Worm (Caenorhabditis elegans) whole organism, midembryonic: ENCODE data around the gene dhhc-8.

Experiments
- T22C8.4 ChIP-seq: fragments of 200-800 bp; sonication (Bioruptor generic); IDR thresholded peaks from 2 replicates; pipeline ENCODE4 v1.3.6; 2022; ENCODE audit warnings: missing genetic modification characterization, missing compliant biosample characterization
- cog-1 ChIP-seq: sonication (generic microtip); optimal IDR thresholded peaks from 2 replicates; lab custom pipeline; 2016; ENCODE audit warnings: missing genetic modification characterization, missing compliant biosample characterization
- flt-1 ChIP-seq: fragments of 200-800 bp; sonication (Bioruptor generic); IDR thresholded peaks from 2 replicates; pipeline ENCODE4 v1.3.6; 2022; ENCODE audit warnings: missing genetic modification characterization, missing compliant biosample characterization
- klf-2 ChIP-seq: fragments of 200-800 bp; sonication (Bioruptor generic); conservative IDR thresholded peaks from 2 replicates; pipeline ENCODE4 v1.3.6; 2022; ENCODE audit warnings: missing genetic modification reagents, missing genetic modification characterization, missing compliant biosample characterization
- med-1 ChIP-seq: sonication (generic microtip); optimal IDR thresholded peaks from 2 replicates; lab custom pipeline; 2017; ENCODE audit warnings: missing genetic modification characterization, mild to moderate bottlenecking, missing compliant biosample characterization, antibody characterized with exemption, missing genetic modification reagents; ENCODE audit not compliant: insufficient read depth
- ref-1 ChIP-seq: fragments of 200-800 bp; sonication (Bioruptor generic); conservative IDR thresholded peaks from 2 replicates; pipeline ENCODE4 v1.3.6; 2022; ENCODE audit warnings: missing genetic modification reagents, missing genetic modification characterization, missing compliant biosample characterization
- tab-1 ChIP-seq: fragments of 200-800 bp; sonication (Bioruptor generic); IDR thresholded peaks from 2 replicates; pipeline ENCODE4 v1.3.6; 2022; ENCODE audit warnings: missing genetic modification characterization, missing compliant biosample characterization
- ztf-23 ChIP-seq: fragments of 200-800 bp; sonication (Bioruptor generic); IDR thresholded peaks from 2 replicates; pipeline ENCODE4 v1.3.6; 2022; ENCODE audit warnings: missing genetic modification reagents, missing genetic modification characterization, missing compliant biosample characterization
- ztf-29 ChIP-seq: fragments of 200-800 bp; sonication (Bioruptor generic); IDR thresholded peaks from 2 replicates; pipeline ENCODE4 v1.3.6; 2022; ENCODE audit warnings: missing genetic modification reagents, missing genetic modification characterization, missing compliant biosample characterization

DNA sequence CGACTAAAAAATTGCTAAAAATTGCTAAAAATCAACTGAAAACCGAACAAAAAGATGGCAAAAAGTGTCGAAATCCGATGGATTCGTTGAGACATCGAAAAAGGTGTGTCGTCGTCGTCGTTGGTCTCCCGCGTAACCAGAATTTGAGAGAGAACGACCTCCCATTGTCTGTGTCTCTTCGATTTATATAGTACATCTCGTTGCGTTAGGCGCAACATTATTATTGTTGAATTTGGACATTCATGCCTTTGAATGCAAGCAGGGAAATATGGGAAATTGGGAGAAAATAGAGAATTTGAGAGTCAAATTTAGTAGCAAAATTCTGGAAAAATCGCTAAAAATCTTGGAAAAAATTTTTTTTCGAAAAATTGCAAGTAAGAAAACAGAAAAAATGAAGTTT lies 3.4 kb upstream of the dhhc-8 start:
- TF ChIP-seq klf-2 (GFP tag; lab: Robert Waterston, UW) (no peak), T22C8.4 (GFP tag; lab: Robert Waterston, UW) (no peak), flt-1 (GFP tag; lab: Robert Waterston, UW) (no peak), ref-1 (GFP tag; lab: Robert Waterston, UW) (no peak), med-1 (GFP tag; lab: Kevin White, UChicago) (no peak), ztf-23 (GFP tag; lab: Robert Waterston, UW) (no peak), tab-1 (GFP tag; lab: Robert Waterston, UW) (no peak), ztf-29 (GFP tag; lab: Robert Waterston, UW) (no peak), cog-1 (no peak)
